Fruit fly (Drosophila melanogaster) whole organism, embryonic: ENCODE results near the gene CG7379.
A peak's percentile ranks its signal among the peaks of the same experiment; 100 is the strongest.

ENCODE experiments used
- ATbp ChIP-seq: fragments of 200-800 bp; sonication (Bioruptor generic); optimal IDR thresholded peaks from 2 replicates; lab custom pipeline; 2017; ENCODE audit warnings: missing biosample characterization, mild to moderate bottlenecking, missing genetic modification characterization, missing genetic modification reagents
- Bdp1 ChIP-seq: fragments of 200-800 bp; sonication (Bioruptor generic); optimal IDR thresholded peaks from 3 replicates; lab custom pipeline; 2016; ENCODE audit warnings: missing biosample characterization, missing genetic modification characterization
- C15 ChIP-seq: fragments of 200-800 bp; sonication (Bioruptor generic); IDR thresholded peaks from 3 replicates; pipeline ENCODE4 v1.3.6; 2022; ENCODE audit warnings: missing biosample characterization, missing genetic modification characterization
- CG10209 ChIP-seq: fragments of 200-800 bp; sonication (Bioruptor generic); optimal IDR thresholded peaks from 3 replicates; lab custom pipeline; 2017; ENCODE audit warnings: missing biosample characterization, mild to moderate bottlenecking, missing genetic modification characterization, missing genetic modification reagents
- CG10462 ChIP-seq: fragments of 200-800 bp; sonication (Bioruptor generic); optimal IDR thresholded peaks from 2 replicates; lab custom pipeline; 2016; ENCODE audit warnings: missing biosample characterization, missing genetic modification characterization
- CG10543 ChIP-seq: fragments of 200-800 bp; sonication (Bioruptor generic); optimal IDR thresholded peaks from 3 replicates; lab custom pipeline; 2017; ENCODE audit warnings: missing biosample characterization, mild to moderate bottlenecking, missing genetic modification characterization, moderate library complexity
- CG11695 ChIP-seq: fragments of 200-800 bp; sonication (Bioruptor generic); IDR thresholded peaks from 3 replicates; pipeline ENCODE4 v1.3.6; 2022; ENCODE audit warnings: missing biosample characterization, missing genetic modification characterization
- CG12155 ChIP-seq: fragments of 200-800 bp; sonication (Bioruptor generic); optimal IDR thresholded peaks from 3 replicates; lab custom pipeline; 2016; ENCODE audit warnings: missing biosample characterization, missing genetic modification characterization
- CG12659 ChIP-seq: fragments of 200-800 bp; sonication (Bioruptor generic); optimal IDR thresholded peaks from 3 replicates; lab custom pipeline; 2017; ENCODE audit warnings: mild to moderate bottlenecking, missing biosample characterization, missing genetic modification reagents, missing genetic modification characterization
- CG12769 ChIP-seq: fragments of 200-800 bp; sonication (Bioruptor generic); optimal IDR thresholded peaks from 2 replicates; lab custom pipeline; 2019; ENCODE audit warnings: missing biosample characterization, mild to moderate bottlenecking, missing genetic modification characterization, moderate library complexity
- CG13424 ChIP-seq: fragments of 200-800 bp; sonication (Bioruptor generic); optimal IDR thresholded peaks from 2 replicates; lab custom pipeline; 2019; ENCODE audit warnings: missing biosample characterization, mild to moderate bottlenecking, missing genetic modification characterization, moderate library complexity
- CG14710 ChIP-seq: fragments of 200-800 bp; sonication (Bioruptor generic); optimal IDR thresholded peaks from 3 replicates; lab custom pipeline; 2019; ENCODE audit warnings: missing biosample characterization, mild to moderate bottlenecking, missing genetic modification characterization, moderate library complexity
- CG15479 ChIP-seq: fragments of 200-800 bp; sonication (Bioruptor generic); optimal IDR thresholded peaks from 3 replicates; lab custom pipeline; 2019; ENCODE audit warnings: missing biosample characterization, mild to moderate bottlenecking, missing genetic modification characterization, moderate library complexity
- CG1602 ChIP-seq: fragments of 200-800 bp; sonication (Bioruptor generic); optimal IDR thresholded peaks from 3 replicates; lab custom pipeline; 2016; ENCODE audit warnings: missing biosample characterization, missing genetic modification characterization
- CG32532 ChIP-seq: fragments of 200-800 bp; sonication (Bioruptor generic); IDR thresholded peaks from 2 replicates; pipeline ENCODE4 v1.3.6; 2022; ENCODE audit warnings: missing biosample characterization, missing genetic modification characterization
- CG34422 ChIP-seq: fragments of 200-800 bp; sonication (Bioruptor generic); IDR thresholded peaks from 3 replicates; pipeline ENCODE4 v1.3.6; 2022; ENCODE audit warnings: missing biosample characterization, missing genetic modification characterization
- CG6689 ChIP-seq: fragments of 200-800 bp; sonication (Bioruptor generic); IDR thresholded peaks from 2 replicates; pipeline ENCODE4 v1.3.6; 2022; ENCODE audit warnings: missing biosample characterization, missing genetic modification characterization
- CG7839 ChIP-seq: fragments of 200-800 bp; sonication (Bioruptor generic); optimal IDR thresholded peaks from 3 replicates; lab custom pipeline; 2018; ENCODE audit warnings: missing biosample characterization, mild to moderate bottlenecking, missing genetic modification characterization, moderate library complexity
- CG9215 ChIP-seq: fragments of 200-800 bp; sonication (Bioruptor generic); IDR thresholded peaks from 2 replicates; pipeline ENCODE4 v1.3.6; 2022; ENCODE audit warnings: missing biosample characterization, missing genetic modification characterization
- CG9727 ChIP-seq: fragments of 200-800 bp; sonication (Bioruptor generic); optimal IDR thresholded peaks from 3 replicates; lab custom pipeline; 2017; ENCODE audit warnings: missing biosample characterization, mild to moderate bottlenecking, missing genetic modification characterization
- CoRest ChIP-seq: fragments of 200-800 bp; sonication (Bioruptor generic); optimal IDR thresholded peaks from 3 replicates; lab custom pipeline; 2018; ENCODE audit warnings: missing biosample characterization, mild to moderate bottlenecking, missing genetic modification characterization, moderate library complexity
- E2f1 ChIP-seq: fragments of 200-800 bp; sonication (Bioruptor generic); IDR thresholded peaks from 2 replicates; pipeline ENCODE4 v1.3.6; 2022; ENCODE audit warnings: missing biosample characterization, missing genetic modification characterization
- HLH4C ChIP-seq: fragments of 200-800 bp; sonication (Bioruptor generic); IDR thresholded peaks from 3 replicates; pipeline ENCODE4 v1.3.6; 2022; ENCODE audit warnings: missing biosample characterization, missing genetic modification characterization; ENCODE audit not compliant: partially characterized antibody
- Nf-YC ChIP-seq: fragments of 200-800 bp; optimal IDR thresholded peaks from 3 replicates; lab custom pipeline; 2019; ENCODE audit warnings: missing biosample characterization, mild to moderate bottlenecking, missing genetic modification characterization, moderate library complexity
- Oli ChIP-seq: fragments of 200-800 bp; sonication (Bioruptor generic); optimal IDR thresholded peaks from 2 replicates; lab custom pipeline; 2018; ENCODE audit warnings: missing biosample characterization, mild to moderate bottlenecking, missing genetic modification characterization, moderate library complexity
- PHDP ChIP-seq: fragments of 200-800 bp; sonication (Bioruptor generic); optimal IDR thresholded peaks from 3 replicates; lab custom pipeline; 2018; ENCODE audit warnings: missing biosample characterization, mild to moderate bottlenecking, missing genetic modification characterization, moderate library complexity
- Ptx1 ChIP-seq: fragments of 200-800 bp; sonication (Bioruptor generic); IDR thresholded peaks from 2 replicates; pipeline ENCODE4 v1.3.6; 2022; ENCODE audit warnings: missing biosample characterization, missing genetic modification characterization
- Sin3A ChIP-seq: fragments of >200 bp; optimal IDR thresholded peaks from 2 replicates; lab custom pipeline; 2018
- Usf ChIP-seq: fragments of 200-800 bp; sonication (Bioruptor generic); optimal IDR thresholded peaks from 2 replicates; lab custom pipeline; 2017; ENCODE audit warnings: missing genotype, missing biosample characterization, missing genetic modification characterization
- al ChIP-seq: fragments of 200-800 bp; sonication (Bioruptor generic); IDR thresholded peaks from 2 replicates; pipeline ENCODE4 v1.3.6; 2022; ENCODE audit warnings: missing biosample characterization, missing genetic modification characterization
- ara ChIP-seq: fragments of 200-800 bp; sonication (Bioruptor generic); IDR thresholded peaks from 2 replicates; pipeline ENCODE4 v1.3.6; 2022; ENCODE audit warnings: missing biosample characterization, missing genetic modification characterization
- cad ChIP-seq: fragments of >200 bp; optimal IDR thresholded peaks from 2 replicates; lab custom pipeline; 2017; ENCODE audit warnings: missing biosample characterization, missing genetic modification characterization
- croc ChIP-seq: fragments of 200-800 bp; sonication (Bioruptor generic); conservative IDR thresholded peaks from 3 replicates; pipeline ENCODE4 v1.3.6; 2022; ENCODE audit warnings: missing biosample characterization, missing genetic modification characterization
- dimm ChIP-seq: fragments of 200-800 bp; sonication (Bioruptor generic); IDR thresholded peaks from 2 replicates; pipeline ENCODE4 v1.3.6; 2022; ENCODE audit warnings: missing biosample characterization, missing genetic modification characterization
- esg ChIP-seq: fragments of 200-800 bp; sonication (Bioruptor generic); conservative IDR thresholded peaks from 2 replicates; pipeline ENCODE4 v1.3.6; 2022; ENCODE audit warnings: missing biosample characterization, missing genetic modification characterization
- exex ChIP-seq: fragments of 200-800 bp; sonication (Bioruptor generic); optimal IDR thresholded peaks from 4 replicates; lab custom pipeline; 2018; ENCODE audit warnings: missing biosample characterization, mild to moderate bottlenecking, missing genetic modification characterization, moderate library complexity
- fd102C ChIP-seq: fragments of 200-800 bp; sonication (Bioruptor generic); optimal IDR thresholded peaks from 2 replicates; lab custom pipeline; 2018; ENCODE audit warnings: missing biosample characterization, mild to moderate bottlenecking, missing genetic modification characterization, moderate library complexity
- gsb-n ChIP-seq: fragments of 200-800 bp; sonication (Bioruptor generic); optimal IDR thresholded peaks from 3 replicates; lab custom pipeline; 2018; ENCODE audit warnings: missing biosample characterization, mild to moderate bottlenecking, missing genetic modification characterization
- lov ChIP-seq, 2 experiments: fragments of 200-800 bp in 1 of 2; fragments of >200 bp in 1 of 2; sonication (Bioruptor generic) in 1 of 2; IDR thresholded peaks in 1 of 2; optimal IDR thresholded peaks in 1 of 2; 2 replicates in 1 of 2; 3 replicates in 1 of 2; pipeline versions ENCODE4 v1.3.6 to Lab custom; 2017 to 2022; ENCODE audit warnings: missing biosample characterization in 1 of 2, missing genetic modification characterization in 1 of 2
- p53 ChIP-seq: fragments of 200-800 bp; sonication (Bioruptor generic); optimal IDR thresholded peaks from 2 replicates; lab custom pipeline; 2016; ENCODE audit warnings: missing biosample characterization, missing genetic modification characterization
- repo ChIP-seq: fragments of 200-800 bp; sonication (Bioruptor generic); optimal IDR thresholded peaks from 2 replicates; lab custom pipeline; 2016; ENCODE audit warnings: missing biosample characterization, missing genetic modification characterization
- sc ChIP-seq, 3 experiments: fragments of >200 bp in 2 of 3; fragments of 200-800 bp in 1 of 3; sonication (Bioruptor generic) in 1 of 3; optimal IDR thresholded peaks; 2 replicates in 2 of 3; 3 replicates in 1 of 3; lab custom pipeline; 2017; ENCODE audit warnings: mild to moderate bottlenecking in 1 of 3, missing biosample characterization in 1 of 3, missing genetic modification characterization in 1 of 3, missing genetic modification reagents in 1 of 3
- sim ChIP-seq: fragments of 200-800 bp; sonication (Bioruptor generic); IDR thresholded peaks from 2 replicates; pipeline ENCODE4 v1.3.6; 2022; ENCODE audit warnings: missing biosample characterization, missing genetic modification characterization
- slbo ChIP-seq: fragments of 200-800 bp; sonication (Bioruptor generic); IDR thresholded peaks from 2 replicates; pipeline ENCODE4 v1.3.6; 2022; ENCODE audit warnings: missing biosample characterization, missing genetic modification characterization
- slou ChIP-seq: fragments of 200-800 bp; sonication (Bioruptor generic); optimal IDR thresholded peaks from 3 replicates; lab custom pipeline; 2016; ENCODE audit warnings: missing biosample characterization, missing genetic modification characterization
- tll ChIP-seq, 2 experiments: fragments of 200-800 bp in 1 of 2; fragments of >200 bp in 1 of 2; sonication (Bioruptor generic) in 1 of 2; optimal IDR thresholded peaks; 2 replicates each; lab custom pipeline; 2017 to 2019; ENCODE audit warnings: missing biosample characterization in 2 of 2, missing genetic modification characterization in 2 of 2, mild to moderate bottlenecking in 1 of 2, moderate library complexity in 1 of 2

Gene CG7379

dm6 chr3R:17825806-17826583 lies 27.9 kb upstream of the CG7379 start (continued):
- peak; percentile 4 for TF ChIP-seq CG14710 (tag; lab: Kevin White, UChicago)
- TF ChIP-seq fd102C: no peak
- TF ChIP-seq tll (GFP tag; optimal IDR thresholded peaks at IDR 0.05; lab: Kevin White, UChicago): peak in 1 of 2 experiments; percentile 100
- TF ChIP-seq CG15479: peak; percentile 99
- no peak for TF ChIP-seq sc (optimal IDR thresholded peaks at IDR 0.05; lab: Kevin White, UChicago)
- TF ChIP-seq sc (GFP tag; optimal IDR thresholded peaks at IDR 0.05; lab: Kevin White, UChicago): no peak
- TF ChIP-seq cad (GFP tag; lab: Kevin White, UChicago): peak; percentile 73
- no peak for TF ChIP-seq esg (GFP tag; lab: Robert Waterston, UW)

DNA sequence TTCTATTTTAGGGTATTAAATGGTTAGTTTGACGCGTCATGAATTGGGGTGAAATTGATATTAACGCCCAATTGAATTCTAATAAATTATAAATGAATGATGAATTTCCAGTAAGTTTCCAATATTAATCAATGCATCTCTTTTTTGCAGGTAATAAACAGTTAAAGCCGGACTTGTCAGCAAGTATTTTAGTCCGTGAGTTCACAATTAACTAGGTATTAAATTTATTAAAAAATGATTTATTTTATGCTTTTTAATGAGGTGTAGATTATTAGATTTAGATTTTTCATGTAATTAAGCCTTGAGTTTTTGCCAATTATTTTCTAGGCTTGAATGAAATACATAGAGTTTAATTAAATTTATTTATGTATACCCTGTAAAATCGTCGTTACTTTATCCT lies 23.6 kb upstream of the CG7379 start:
- TF ChIP-seq lov (optimal IDR thresholded peaks at IDR 0.05; lab: Kevin White, UChicago) (no peak), lov (GFP tag; IDR thresholded peaks at IDR 0.05; lab: Robert Waterston, UW) (no peak), sim (GFP tag; lab: Robert Waterston, UW) (no peak), CG9215 (no peak), HLH4C (GFP tag; lab: Robert Waterston, UW) (no peak), croc (GFP tag; lab: Robert Waterston, UW) (no peak), slou (GFP tag; lab: Kevin White, UChicago) (no peak), ara (no peak)
- TF ChIP-seq, all 482 proteins: peak for 0

dm6 chr3R:17818803-17819202 lies 20.7 kb upstream of the CG7379 start:
- TF ChIP-seq exex (tag; lab: Kevin White, UChicago): no peak
- TF ChIP-seq CG9727: no peak
- peak; percentile 16; the same call in 1 of the 2 replicates for TF ChIP-seq Ptx1 (GFP tag; lab: Robert Waterston, UW)
- no peak for TF ChIP-seq p53 (GFP tag; lab: Kevin White, UChicago)
- 0 out of 2 replicates have a peak, but pooled peaks have one; percentile 14 for TF ChIP-seq E2f1 (GFP tag; lab: Robert Waterston, UW)
- TF ChIP-seq CG11695 (GFP tag; lab: Robert Waterston, UW): 0 out of 3 replicates have a peak, but pooled peaks have one; percentile 14
- TF ChIP-seq slbo (GFP tag; lab: Robert Waterston, UW): peak; percentile 60
- no peak for TF ChIP-seq Nf-YC (tag; lab: Kevin White, UChicago)
- peak; percentile 19 for TF ChIP-seq CG7839
- peak; percentile 55 for TF ChIP-seq CG12769 (tag; lab: Kevin White, UChicago)
- TF ChIP-seq ATbp (GFP tag; lab: Kevin White, UChicago): peak; percentile 8
- TF ChIP-seq Sin3A (lab: Kevin White, UChicago): no peak
- no peak for TF ChIP-seq al (GFP tag; lab: Robert Waterston, UW)
- no peak for TF ChIP-seq Usf (GFP tag; lab: Kevin White, UChicago)
- 0 out of 2 replicates have a peak, but pooled peaks have one; percentile 10 for TF ChIP-seq CG6689
- TF ChIP-seq CG12659: peak; percentile 4
- no peak for TF ChIP-seq repo (GFP tag; lab: Kevin White, UChicago)
- TF ChIP-seq C15 (GFP tag; lab: Robert Waterston, UW): peak; percentile 8; the same call in 1 of the 3 replicates
- peak; percentile 23 for TF ChIP-seq CG13424
- peak; percentile 34 for TF ChIP-seq CoRest (tag; lab: Kevin White, UChicago)
- TF ChIP-seq CG34422 (GFP tag; lab: Robert Waterston, UW): no peak
- TF ChIP-seq dimm (GFP tag; lab: Robert Waterston, UW): no peak
- TF ChIP-seq Oli (tag; lab: Kevin White, UChicago): peak; percentile 15
- peak; percentile 55 for TF ChIP-seq PHDP
- TF ChIP-seq gsb-n (tag; lab: Kevin White, UChicago): no peak
- TF ChIP-seq CG1602: no peak
- TF ChIP-seq CG10209 (GFP tag; lab: Kevin White, UChicago): peak; percentile 3
- peak; percentile 1 for TF ChIP-seq Bdp1 (GFP tag; lab: Kevin White, UChicago)
- no peak for TF ChIP-seq CG10543 (GFP tag; lab: Kevin White, UChicago)
- TF ChIP-seq CG12155 (GFP tag; lab: Kevin White, UChicago): peak; percentile 5
- TF ChIP-seq CG10462 (GFP tag; lab: Kevin White, UChicago): no peak
- peak; percentile 38; the same call in 1 of the 2 replicates for TF ChIP-seq CG32532 (GFP tag; lab: Robert Waterston, UW)
